Fruit fly (Drosophila melanogaster): ENCODE results near the gene CG9399.

The CG9399 gene

DNA sequence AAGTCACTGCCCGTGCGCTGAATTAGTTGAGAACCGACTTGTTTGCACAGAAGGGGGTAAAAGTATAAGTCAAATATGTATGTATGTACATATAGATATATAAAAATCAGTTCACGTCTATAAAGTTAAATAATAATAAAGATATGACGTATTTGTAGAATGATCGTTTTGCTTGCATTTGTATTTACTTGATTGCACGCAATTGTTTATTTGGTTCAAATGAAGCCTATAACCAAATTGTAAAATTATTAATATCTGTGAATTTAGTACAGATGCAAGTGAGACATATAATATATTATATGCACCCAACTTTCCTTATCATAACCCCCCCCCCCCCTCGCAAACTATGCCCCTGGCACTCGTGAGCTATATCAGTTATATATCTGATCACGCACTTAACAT lies 26.5 kb upstream of the CG9399 start (continued):
- TF ChIP-seq CG1602 (GFP tag; optimal IDR thresholded peaks at IDR 0.05), result no peak
- peak; percentile 51 for TF ChIP-seq Sox100B (GFP tag; optimal IDR thresholded peaks at IDR 0.05)
- peak; percentile 11; the same call in 1 of the 2 replicates for TF ChIP-seq MBD-R2 (GFP tag; IDR thresholded peaks at IDR 0.05)
- no peak for TF ChIP-seq CG43689 (GFP tag; IDR thresholded peaks at IDR 0.05)
- peak; percentile 25 for TF ChIP-seq lilli (GFP tag; optimal IDR thresholded peaks at IDR 0.05)
- TF ChIP-seq MESR4 (GFP tag; optimal IDR thresholded peaks at IDR 0.05), result no peak
- TF ChIP-seq CG13123 (GFP tag; optimal IDR thresholded peaks at IDR 0.05), result no peak
- peak; percentile 3 for TF ChIP-seq CG10267 (tag; optimal IDR thresholded peaks at IDR 0.05)
- no peak for TF ChIP-seq sisA (GFP tag; IDR thresholded peaks at IDR 0.05)
- TF ChIP-seq lab (GFP tag; optimal IDR thresholded peaks at IDR 0.05), result peak; percentile 81
- no peak for TF ChIP-seq CG8290 (GFP tag; optimal IDR thresholded peaks at IDR 0.05)
- TF ChIP-seq CG8290 (tag; optimal IDR thresholded peaks at IDR 0.05), result peak in 1 of 2 experiments; percentile 0
- no peak for TF ChIP-seq CG14014 (GFP tag; IDR thresholded peaks at IDR 0.05)
- no peak for TF ChIP-seq shn (GFP tag; optimal IDR thresholded peaks at IDR 0.05)
- TF ChIP-seq CG16863 (GFP tag; optimal IDR thresholded peaks at IDR 0.05), result no peak
- no peak for TF ChIP-seq CG13287 (GFP tag; IDR thresholded peaks at IDR 0.05; ENCODE audit: partially characterized antibody)
- TF ChIP-seq sd (tag; optimal IDR thresholded peaks at IDR 0.05), result peak; percentile 2
- TF ChIP-seq MTF-1 (GFP tag; optimal IDR thresholded peaks at IDR 0.05; ENCODE audit: borderline replicate concordance), result no peak
- no peak for TF ChIP-seq gt (GFP tag; IDR thresholded peaks at IDR 0.05)
- peak; percentile 88 for TF ChIP-seq Ets65A (GFP tag)
- TF ChIP-seq stc (GFP tag; IDR thresholded peaks at IDR 0.05), result 0 out of 2 replicates have a peak, but pooled peaks have one; percentile 37
- TF ChIP-seq trh (GFP tag; optimal IDR thresholded peaks at IDR 0.05), result no peak
- peak; percentile 21 for TF ChIP-seq gcm (GFP tag; optimal IDR thresholded peaks at IDR 0.05)
- TF ChIP-seq Fer3 (tag; optimal IDR thresholded peaks at IDR 0.05), result peak; percentile 34
- TF ChIP-seq Spps (tag; optimal IDR thresholded peaks at IDR 0.05), result no peak
- peak; percentile 63 for TF ChIP-seq Asciz (GFP tag; optimal IDR thresholded peaks at IDR 0.05)
- peak; percentile 67 for TF ChIP-seq ATbp (GFP tag; optimal IDR thresholded peaks at IDR 0.05)
- TF ChIP-seq HHEX (GFP tag; optimal IDR thresholded peaks at IDR 0.05), result peak; percentile 55
- TF ChIP-seq ems (GFP tag; optimal IDR thresholded peaks at IDR 0.05), result no peak
- peak; percentile 42 for TF ChIP-seq CG12659 (GFP tag; optimal IDR thresholded peaks at IDR 0.05)
- TF ChIP-seq nau (GFP tag; optimal IDR thresholded peaks at IDR 0.05), result peak; percentile 34
- peak; percentile 24; the same call in 1 of the 2 replicates for TF ChIP-seq CG7372 (GFP tag; IDR thresholded peaks at IDR 0.05)
- peak; percentile 59 for TF ChIP-seq CG15601 (tag; optimal IDR thresholded peaks at IDR 0.05)
- no peak for TF ChIP-seq Dek (tag; optimal IDR thresholded peaks at IDR 0.05)
- no peak for TF ChIP-seq H2.0 (GFP tag; IDR thresholded peaks at IDR 0.05)
- TF ChIP-seq CG9727 (GFP tag; optimal IDR thresholded peaks at IDR 0.05), result peak; percentile 72
- TF ChIP-seq vnd (GFP tag; IDR thresholded peaks at IDR 0.05; ENCODE audit: partially characterized antibody), result no peak
- TF ChIP-seq Taf1 (GFP tag; IDR thresholded peaks at IDR 0.05), result peak; percentile 24; the same call in 1 of the 2 replicates
- peak; percentile 58 for TF ChIP-seq CG13894 (tag; optimal IDR thresholded peaks at IDR 0.05)
- TF ChIP-seq CG12071 (GFP tag; optimal IDR thresholded peaks at IDR 0.05), result no peak
- no peak for TF ChIP-seq CG3065 (GFP tag; optimal IDR thresholded peaks at IDR 0.05)
- TF ChIP-seq CG11504 (tag; optimal IDR thresholded peaks at IDR 0.05), result peak; percentile 66
- TF ChIP-seq hkb (optimal IDR thresholded peaks at IDR 0.05), result no peak
- peak; percentile 59 for TF ChIP-seq hkb (GFP tag; IDR thresholded peaks at IDR 0.05)
- TF ChIP-seq Dll (GFP tag; IDR thresholded peaks at IDR 0.05; ENCODE audit: partially characterized antibody), result no peak
- TF ChIP-seq pum (GFP tag; optimal IDR thresholded peaks at IDR 0.05), result no peak
- no peak for TF ChIP-seq Doc3 (GFP tag; IDR thresholded peaks at IDR 0.05; ENCODE audit: partially characterized antibody)
- no peak for TF ChIP-seq CG17186 (GFP tag; optimal IDR thresholded peaks at IDR 0.05)
- TF ChIP-seq CG4854 (GFP tag; optimal IDR thresholded peaks at IDR 0.05), result no peak
- peak; percentile 78 for TF ChIP-seq cwo (GFP tag; optimal IDR thresholded peaks at IDR 0.05)
- peak; percentile 63 for TF ChIP-seq CG2120 (GFP tag; optimal IDR thresholded peaks at IDR 0.05)

All from whole organism, embryonic.